Fruit fly (Drosophila melanogaster): Measurements from ENCODE around the gene CG5973.

DNA sequence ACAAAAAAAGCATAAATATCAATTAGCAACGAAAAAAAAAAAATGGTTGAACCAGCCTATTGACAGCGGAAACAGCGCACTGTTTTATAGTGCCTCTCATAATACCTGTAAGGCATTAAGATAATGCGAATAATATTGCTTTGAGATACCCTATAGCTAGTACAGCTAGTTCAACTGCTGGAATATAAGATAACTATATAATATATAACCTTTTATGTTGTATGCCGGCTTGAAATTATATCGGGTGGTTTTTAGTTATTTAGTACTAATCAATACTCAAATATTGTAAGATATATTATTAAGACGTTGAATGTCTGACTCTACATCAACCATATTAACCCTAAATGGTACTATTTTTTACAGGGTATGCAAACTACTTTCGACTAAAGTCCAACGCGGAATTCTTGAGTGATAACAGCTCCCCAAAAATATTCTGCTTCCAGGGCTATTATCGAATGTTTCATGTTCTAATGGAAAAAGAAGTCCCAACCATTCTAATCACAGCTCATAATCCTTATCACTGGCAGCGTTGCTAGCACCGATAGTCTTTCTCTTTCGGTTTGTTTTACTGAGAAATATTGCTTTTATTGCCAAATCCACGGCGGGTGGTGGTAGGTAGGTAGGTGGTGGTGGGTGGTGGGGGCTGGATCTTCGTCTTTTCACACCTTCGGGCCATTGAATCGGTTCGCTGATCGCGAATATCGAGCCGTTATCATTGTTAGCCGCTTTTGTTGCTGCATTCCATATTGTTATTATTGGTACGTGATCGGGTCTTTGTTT is 3.1 kb upstream of the CG5973 start:
- TF ChIP-seq insv (optimal IDR thresholded peaks at IDR 0.05) (no peak), h (optimal IDR thresholded peaks at IDR 0.05) (no peak)
